Worm (Caenorhabditis elegans) whole organism, L4 larva: ENCODE results near the gene C17G10.7.

Experiments used
- D1046.2 ChIP-seq: fragments of 200-800 bp; sonication (Bioruptor generic); IDR thresholded peaks from 2 replicates; pipeline ENCODE4 v1.3.6; 2022; ENCODE audit warnings: missing genetic modification characterization, missing compliant biosample characterization
- F10B5.3 ChIP-seq: sonication (generic microtip); optimal IDR thresholded peaks from 2 replicates; lab custom pipeline; 2016; ENCODE audit warnings: mild to moderate bottlenecking, missing genetic modification characterization, missing compliant biosample characterization
- F26F4.8 ChIP-seq: fragments of 200-800 bp; sonication (Bioruptor generic); conservative IDR thresholded peaks from 2 replicates; pipeline ENCODE4 v1.3.6; 2022; ENCODE audit warnings: missing genetic modification characterization, missing compliant biosample characterization
- F37D6.2 ChIP-seq: sonication (generic microtip); optimal IDR thresholded peaks from 2 replicates; lab custom pipeline; 2016; ENCODE audit warnings: mild to moderate bottlenecking, missing genetic modification characterization, missing compliant biosample characterization
- F49E8.2 ChIP-seq: sonication (generic microtip); optimal IDR thresholded peaks from 2 replicates; lab custom pipeline; 2016; ENCODE audit warnings: missing compliant biosample characterization, mild to moderate bottlenecking, missing genetic modification characterization, borderline replicate concordance
- R02D3.7 ChIP-seq: fragments of 150-350 bp; sonication (generic microtip); optimal IDR thresholded peaks from 3 replicates; lab custom pipeline; 2014; ENCODE audit warnings: missing biosample characterization, missing genetic modification characterization
- T20F7.1 ChIP-seq: fragments of 200-800 bp; sonication (Bioruptor generic); optimal IDR thresholded peaks from 2 replicates; lab custom pipeline; 2018; ENCODE audit warnings: mild to moderate bottlenecking, missing genetic modification characterization, missing compliant biosample characterization
- T26A8.4 ChIP-seq: fragments of 200-800 bp; sonication (Bioruptor generic); IDR thresholded peaks from 2 replicates; pipeline ENCODE4 v1.3.6; 2022; ENCODE audit warnings: missing genetic modification characterization, missing compliant biosample characterization
- ZK337.2 ChIP-seq: fragments of 200-800 bp; sonication (Bioruptor generic); IDR thresholded peaks from 2 replicates; pipeline ENCODE4 v1.3.6; 2022; ENCODE audit warnings: missing genetic modification reagents, missing genetic modification characterization, missing compliant biosample characterization
- aha-1 ChIP-seq: fragments of 150-350 bp; peaks from one replicate; lab custom pipeline; 2014; ENCODE audit warnings: missing biosample characterization, missing genetic modification characterization
- aly-2 ChIP-seq: sonication (generic microtip); optimal IDR thresholded peaks from 2 replicates; lab custom pipeline; 2018; ENCODE audit warnings: missing biosample characterization, missing genetic modification characterization
- ama-1 ChIP-seq: fragments of 150-350 bp; optimal IDR thresholded peaks from 2 replicates; lab custom pipeline; 2014; ENCODE audit warnings: inconsistent platforms, mixed read lengths
- ceh-44 ChIP-seq: fragments of 200-800 bp; sonication (Bioruptor generic); IDR thresholded peaks from 2 replicates; pipeline ENCODE4 v1.3.6; 2022; ENCODE audit warnings: missing genetic modification reagents, missing genetic modification characterization, missing compliant biosample characterization
- ceh-82 ChIP-seq: sonication (generic microtip); optimal IDR thresholded peaks from 2 replicates; lab custom pipeline; 2017; ENCODE audit warnings: missing biosample characterization, missing genetic modification characterization
- cey-2 ChIP-seq: sonication (generic microtip); optimal IDR thresholded peaks from 3 replicates; lab custom pipeline; 2017; ENCODE audit warnings: missing genetic modification characterization, mild to moderate bottlenecking, missing compliant biosample characterization, antibody characterized with exemption, borderline replicate concordance; ENCODE audit not compliant: insufficient read depth
- ctbp-1 ChIP-seq: fragments of 200-800 bp; sonication (Bioruptor generic); IDR thresholded peaks from 2 replicates; pipeline ENCODE4 v1.3.6; 2022; ENCODE audit warnings: missing genetic modification reagents, missing genetic modification characterization, missing compliant biosample characterization
- daf-16 ChIP-seq, 3 experiments: sonication (generic microtip); optimal IDR thresholded peaks; 2 replicates each; lab custom pipeline; 2016 to 2017; ENCODE audit warnings: missing genetic modification characterization in 3 of 3, missing genetic modification reagents in 3 of 3, mild to moderate bottlenecking in 2 of 3, missing compliant biosample characterization in 2 of 3, missing biosample characterization in 1 of 3, moderate library complexity in 1 of 3
- daf-8 ChIP-seq: fragments of 200-800 bp; sonication (Bioruptor generic); IDR thresholded peaks from 2 replicates; pipeline ENCODE4 v1.3.6; 2022; ENCODE audit warnings: missing genetic modification characterization, missing compliant biosample characterization
- dmd-6 ChIP-seq: fragments of 200-800 bp; sonication (Bioruptor generic); IDR thresholded peaks from 2 replicates; pipeline ENCODE4 v1.3.6; 2022; ENCODE audit warnings: missing genetic modification reagents, missing genetic modification characterization, missing compliant biosample characterization
- dmd-8 ChIP-seq: fragments of 200-800 bp; sonication (Bioruptor generic); IDR thresholded peaks from 2 replicates; pipeline ENCODE4 v1.3.6; 2022; ENCODE audit warnings: missing genetic modification characterization, missing compliant biosample characterization
- dmd-9 ChIP-seq: fragments of 200-800 bp; sonication (Bioruptor generic); IDR thresholded peaks from 2 replicates; pipeline ENCODE4 v1.3.6; 2022; ENCODE audit warnings: missing genetic modification reagents, missing genetic modification characterization, missing compliant biosample characterization
- egl-27 ChIP-seq: sonication (generic microtip); optimal IDR thresholded peaks from 3 replicates; lab custom pipeline; 2017; ENCODE audit warnings: missing biosample characterization, missing genetic modification reagents, missing genetic modification characterization
- egl-43 ChIP-seq: fragments of 200-800 bp; sonication (Bioruptor generic); IDR thresholded peaks from 2 replicates; pipeline ENCODE4 v1.3.6; 2022; ENCODE audit warnings: missing genetic modification reagents, missing genetic modification characterization, missing compliant biosample characterization
- gei-8 ChIP-seq: fragments of 200-800 bp; sonication (Bioruptor generic); optimal IDR thresholded peaks from 2 replicates; lab custom pipeline; 2018; ENCODE audit warnings: mild to moderate bottlenecking, missing genetic modification characterization, missing compliant biosample characterization
- hlh-11 ChIP-seq: fragments of 200-800 bp; sonication (Bioruptor generic); optimal IDR thresholded peaks from 2 replicates; lab custom pipeline; 2018; ENCODE audit warnings: mild to moderate bottlenecking, missing genetic modification characterization, missing compliant biosample characterization
- jun-1 ChIP-seq: fragments of 150-350 bp; optimal IDR thresholded peaks from 2 replicates; lab custom pipeline; 2014; ENCODE audit warnings: missing biosample characterization, missing genetic modification reagents, missing genetic modification characterization
- lim-7 ChIP-seq: fragments of 200-800 bp; sonication (Bioruptor generic); IDR thresholded peaks from 2 replicates; pipeline ENCODE4 v1.3.6; 2022; ENCODE audit warnings: missing genetic modification characterization, missing compliant biosample characterization
- lin-13 ChIP-seq: fragments of 150-350 bp; optimal IDR thresholded peaks from 2 replicates; lab custom pipeline; 2014; ENCODE audit warnings: missing biosample characterization, missing genetic modification reagents, missing genetic modification characterization
- lin-29 ChIP-seq: fragments of 200-800 bp; sonication (Bioruptor generic); IDR thresholded peaks from 2 replicates; pipeline ENCODE4 v1.3.6; 2022; ENCODE audit warnings: missing genetic modification reagents, missing genetic modification characterization, missing compliant biosample characterization
- lin-38 ChIP-seq: fragments of 200-800 bp; sonication (Bioruptor generic); IDR thresholded peaks from 2 replicates; pipeline ENCODE4 v1.3.6; 2022; ENCODE audit warnings: missing genetic modification reagents, missing genetic modification characterization, missing compliant biosample characterization
- lsy-2 ChIP-seq, 2 experiments: fragments of 150-350 bp in 1 of 2; sonication (generic microtip) in 1 of 2; optimal IDR thresholded peaks; 2 replicates each; lab custom pipeline; 2014 to 2017; ENCODE audit warnings: missing biosample characterization in 2 of 2, missing genetic modification characterization in 2 of 2
- mxl-2 ChIP-seq: fragments of 200-800 bp; sonication (Bioruptor generic); conservative IDR thresholded peaks from 2 replicates; pipeline ENCODE4 v1.3.6; 2022; ENCODE audit warnings: missing genetic modification reagents, missing genetic modification characterization, missing compliant biosample characterization
- mxl-3 ChIP-seq: fragments of 200-800 bp; sonication (Bioruptor generic); optimal IDR thresholded peaks from 2 replicates; lab custom pipeline; 2018; ENCODE audit warnings: mild to moderate bottlenecking, missing genetic modification characterization, missing compliant biosample characterization
- nhr-10 ChIP-seq: fragments of 150-350 bp; optimal IDR thresholded peaks from 2 replicates; lab custom pipeline; 2014; ENCODE audit warnings: missing biosample characterization, missing genetic modification characterization
- nhr-102 ChIP-seq: sonication (generic microtip); optimal IDR thresholded peaks from 2 replicates; lab custom pipeline; 2016; ENCODE audit warnings: mild to moderate bottlenecking, missing genetic modification characterization, moderate library complexity, missing compliant biosample characterization
- nhr-11 ChIP-seq: fragments of 150-350 bp; optimal IDR thresholded peaks from 2 replicates; lab custom pipeline; 2014; ENCODE audit warnings: missing biosample characterization, missing genetic modification characterization
- nhr-42 ChIP-seq: fragments of 200-800 bp; sonication (Bioruptor generic); IDR thresholded peaks from 2 replicates; pipeline ENCODE4 v1.3.6; 2022; ENCODE audit warnings: missing genetic modification characterization, missing compliant biosample characterization
- nhr-6 ChIP-seq: fragments of 150-350 bp; optimal IDR thresholded peaks from 2 replicates; lab custom pipeline; 2014; ENCODE audit warnings: missing biosample characterization, missing genetic modification characterization
- nhr-77 ChIP-seq: fragments of 150-350 bp; optimal IDR thresholded peaks from 2 replicates; lab custom pipeline; 2014; ENCODE audit warnings: missing biosample characterization, missing genetic modification characterization
- pha-4 ChIP-seq, 2 experiments: fragments of 150-350 bp in 1 of 2; fragments of 200-800 bp in 1 of 2; sonication (Bioruptor generic) in 1 of 2; IDR thresholded peaks in 1 of 2; optimal IDR thresholded peaks in 1 of 2; 2 replicates each; pipeline versions ENCODE4 v1.3.6 to Lab custom; 2014 to 2022; ENCODE audit warnings: missing genetic modification characterization in 2 of 2, missing genetic modification reagents in 2 of 2, missing biosample characterization in 1 of 2, missing compliant biosample characterization in 1 of 2
- saeg-2 ChIP-seq: fragments of 200-800 bp; sonication (Bioruptor generic); IDR thresholded peaks from 2 replicates; pipeline ENCODE4 v1.3.6; 2022; ENCODE audit warnings: missing genetic modification reagents, missing genetic modification characterization, missing compliant biosample characterization
- set-16 ChIP-seq: fragments of 200-800 bp; sonication (Bioruptor generic); IDR thresholded peaks from 2 replicates; pipeline ENCODE4 v1.3.6; 2022; ENCODE audit warnings: missing genetic modification reagents, missing genetic modification characterization, missing compliant biosample characterization
- snpc-4 ChIP-seq: fragments of 150-350 bp; optimal IDR thresholded peaks from 2 replicates; lab custom pipeline; 2014; ENCODE audit warnings: missing biosample characterization, missing genetic modification characterization
- tag-97 ChIP-seq: fragments of 200-800 bp; sonication (Bioruptor generic); IDR thresholded peaks from 2 replicates; pipeline ENCODE4 v1.3.6; 2022; ENCODE audit warnings: missing genetic modification characterization, missing compliant biosample characterization
- unc-130 ChIP-seq: sonication (generic microtip); optimal IDR thresholded peaks from 2 replicates; lab custom pipeline; 2016; ENCODE audit warnings: missing genetic modification reagents, missing genetic modification characterization, missing compliant biosample characterization
- zag-1 ChIP-seq: fragments of 150-350 bp; optimal IDR thresholded peaks from 2 replicates; lab custom pipeline; 2014; ENCODE audit warnings: missing biosample characterization, missing genetic modification characterization
- zfp-2 ChIP-seq: sonication (generic microtip); optimal IDR thresholded peaks from 2 replicates; lab custom pipeline; 2016; ENCODE audit warnings: mild to moderate bottlenecking, missing genetic modification characterization, missing compliant biosample characterization
- zip-2 ChIP-seq: fragments of 150-350 bp; optimal IDR thresholded peaks from 2 replicates; lab custom pipeline; 2014; ENCODE audit warnings: missing biosample characterization, missing genetic modification characterization
- ztf-11 ChIP-seq: fragments of 150-350 bp; optimal IDR thresholded peaks from 2 replicates; lab custom pipeline; 2014; ENCODE audit warnings: missing biosample characterization, missing genetic modification characterization
- ztf-7 ChIP-seq: fragments of 150-350 bp; optimal IDR thresholded peaks from 2 replicates; lab custom pipeline; 2014; ENCODE audit warnings: missing biosample characterization, missing genetic modification characterization

Gene C17G10.7

DNA sequence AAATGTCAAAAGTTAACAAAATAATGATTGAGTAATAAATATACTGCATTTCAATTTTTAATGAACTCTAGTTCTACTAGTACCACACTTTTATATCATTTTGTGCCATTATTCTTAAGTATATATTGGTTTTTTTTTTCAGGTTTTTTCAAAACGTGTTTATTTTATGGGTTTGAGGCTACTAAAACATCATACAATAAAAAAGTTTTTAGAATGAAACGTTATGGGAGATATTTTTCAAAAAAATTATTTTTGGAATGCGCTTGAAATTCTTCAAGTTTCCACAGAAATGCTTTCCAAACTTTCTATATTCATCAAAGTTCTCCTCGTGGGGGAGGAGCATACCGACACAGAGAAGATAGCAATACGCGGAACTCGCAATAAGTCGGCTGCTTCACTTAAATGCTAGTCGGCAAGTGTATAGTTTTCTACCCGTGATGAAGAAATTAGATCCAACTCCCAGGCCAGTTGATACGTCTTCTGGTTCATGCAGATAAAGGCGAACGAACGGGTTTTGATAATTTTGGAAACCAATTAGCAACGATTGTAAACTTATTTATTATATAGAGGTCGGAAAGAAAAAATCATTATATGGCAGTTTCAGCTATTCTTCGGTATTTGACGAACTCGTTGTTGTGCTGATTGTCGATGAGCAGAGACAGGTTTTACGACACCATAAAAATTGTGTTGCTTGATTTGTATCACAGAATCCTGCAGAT lies 8.2 kb downstream of the C17G10.7 start, which contains the start of gene C17G10.10 (continued):
- TF ChIP-seq nhr-6 (tag; lab: Kevin White, UChicago) (peak; percentile 53), zag-1 (tag; lab: Kevin White, UChicago) (no peak), jun-1 (no peak), ceh-82 (tag; lab: Kevin White, UChicago) (no peak), aha-1 (tag; lab: Kevin White, UChicago) (peak; percentile 88), F26F4.8 (no peak), hlh-11 (tag; lab: Kevin White, UChicago) (peak; percentile 76), lin-38 (peak; percentile 69), gei-8 (GFP tag; lab: Kevin White, UChicago) (no peak), F37D6.2 (no peak), ztf-7 (tag; lab: Kevin White, UChicago) (peak; percentile 68), tag-97 (GFP tag; lab: Robert Waterston, UW) (no peak), F10B5.3 (tag; lab: Kevin White, UChicago) (peak; percentile 24), nhr-10 (tag; lab: Kevin White, UChicago) (no peak), mxl-2 (GFP tag; lab: Robert Waterston, UW) (no peak), ctbp-1 (GFP tag; lab: Robert Waterston, UW) (no peak), egl-43 (GFP tag; lab: Robert Waterston, UW) (no peak), lim-7 (GFP tag; lab: Robert Waterston, UW) (no peak), nhr-77 (tag; lab: Kevin White, UChicago) (peak; percentile 25), egl-27 (tag; lab: Kevin White, UChicago) (no peak), mxl-3 (GFP tag; lab: Kevin White, UChicago) (peak; percentile 27), nhr-42 (GFP tag; lab: Robert Waterston, UW) (peak; percentile 74), lin-13 (peak; percentile 39), aly-2 (no peak), daf-8 (GFP tag; lab: Robert Waterston, UW) (no peak), daf-16 (GFP tag; optimal IDR thresholded peaks at IDR 0.05; lab: Kevin White, UChicago) (peak; percentile 35 to 79), daf-16 (tag; optimal IDR thresholded peaks at IDR 0.05; lab: Kevin White, UChicago) (peak; percentile 82), D1046.2 (no peak), dmd-6 (GFP tag; lab: Robert Waterston, UW) (peak; percentile 72), lin-29 (no peak), zip-2 (tag; lab: Kevin White, UChicago) (no peak), ceh-44 (GFP tag; lab: Robert Waterston, UW) (0 out of 2 replicates have a peak, but pooled peaks have one; percentile 29), T26A8.4 (GFP tag; lab: Robert Waterston, UW) (peak; percentile 88; the same call in 1 of the 2 replicates), zfp-2 (no peak), ztf-11 (tag; lab: Kevin White, UChicago) (no peak), unc-130 (GFP tag; lab: Kevin White, UChicago) (peak; percentile 39), set-16 (GFP tag; lab: Robert Waterston, UW) (no peak), R02D3.7 (no peak), cey-2 (tag; lab: Kevin White, UChicago) (no peak), saeg-2 (GFP tag; lab: Robert Waterston, UW) (no peak), lsy-2 (tag; optimal IDR thresholded peaks at IDR 0.05; lab: Kevin White, UChicago) (peak in 1 of 2 experiments; percentile 65), dmd-8 (no peak), nhr-102 (tag; lab: Kevin White, UChicago) (peak; percentile 68), snpc-4 (tag; lab: Kevin White, UChicago) (peak; percentile 93), nhr-11 (tag; lab: Kevin White, UChicago) (peak; percentile 26), T20F7.1 (GFP tag; lab: Kevin White, UChicago) (peak; percentile 62), dmd-9 (GFP tag; lab: Robert Waterston, UW) (0 out of 2 replicates have a peak, but pooled peaks have one; percentile 18), ZK337.2 (no peak), F49E8.2 (tag; lab: Kevin White, UChicago) (peak; percentile 47), ama-1 (lab: Kevin White, UChicago) (peak; percentile 97), pha-4 (GFP tag; IDR thresholded peaks at IDR 0.05; lab: Robert Waterston, UW) (peak; percentile 50), pha-4 (tag; optimal IDR thresholded peaks at IDR 0.05; lab: Kevin White, UChicago) (peak; percentile 6)
